Fruit fly (Drosophila melanogaster) whole organism, embryonic: ENCODE results near the gene CG5665.

Experiments
- Atf-2 ChIP-seq: fragments of 200-800 bp; sonication (Bioruptor generic); optimal IDR thresholded peaks from 2 replicates; lab custom pipeline; 2016; ENCODE audit warnings: missing biosample characterization, missing genetic modification characterization
- B-H1 ChIP-seq: fragments of 200-800 bp; sonication (Bioruptor generic); IDR thresholded peaks from 3 replicates; pipeline ENCODE4 v1.3.6; 2022; ENCODE audit warnings: missing biosample characterization, missing genetic modification characterization
- CG10543 ChIP-seq: fragments of 200-800 bp; sonication (Bioruptor generic); optimal IDR thresholded peaks from 3 replicates; lab custom pipeline; 2017; ENCODE audit warnings: missing biosample characterization, mild to moderate bottlenecking, missing genetic modification characterization, moderate library complexity
- CG12744 ChIP-seq: fragments of 200-800 bp; sonication (Bioruptor generic); optimal IDR thresholded peaks from 2 replicates; lab custom pipeline; 2016; ENCODE audit warnings: missing biosample characterization, missing genetic modification characterization
- CG13624 ChIP-seq: fragments of 200-800 bp; sonication (Bioruptor generic); optimal IDR thresholded peaks from 2 replicates; lab custom pipeline; 2016; ENCODE audit warnings: missing biosample characterization, missing genetic modification characterization
- CG14014 ChIP-seq: fragments of 200-800 bp; sonication (Bioruptor generic); IDR thresholded peaks from 2 replicates; pipeline ENCODE4 v1.3.6; 2022; ENCODE audit warnings: missing biosample characterization, missing genetic modification characterization
- CG15479 ChIP-seq: fragments of 200-800 bp; sonication (Bioruptor generic); optimal IDR thresholded peaks from 3 replicates; lab custom pipeline; 2019; ENCODE audit warnings: missing biosample characterization, mild to moderate bottlenecking, missing genetic modification characterization, moderate library complexity
- CG15601 ChIP-seq: fragments of 200-800 bp; sonication (Bioruptor generic); optimal IDR thresholded peaks from 3 replicates; lab custom pipeline; 2019; ENCODE audit warnings: missing biosample characterization, mild to moderate bottlenecking, missing genetic modification characterization, moderate library complexity
- CG16863 ChIP-seq: fragments of 200-800 bp; sonication (Bioruptor generic); optimal IDR thresholded peaks from 3 replicates; lab custom pipeline; 2016; ENCODE audit warnings: missing biosample characterization, missing genetic modification characterization
- CG30431 ChIP-seq: fragments of 200-800 bp; sonication (Bioruptor generic); optimal IDR thresholded peaks from 2 replicates; lab custom pipeline; 2017; ENCODE audit warnings: missing biosample characterization, missing genetic modification characterization
- CG31365 ChIP-seq: fragments of 200-800 bp; sonication (Bioruptor generic); optimal IDR thresholded peaks from 2 replicates; lab custom pipeline; 2018; ENCODE audit warnings: missing biosample characterization, mild to moderate bottlenecking, missing genetic modification characterization
- CG32767 ChIP-seq: fragments of 200-800 bp; sonication (Bioruptor generic); IDR thresholded peaks from 2 replicates; pipeline ENCODE4 v1.3.6; 2022; ENCODE audit warnings: missing biosample characterization, missing genetic modification characterization
- CG3281 ChIP-seq: fragments of 200-800 bp; sonication (Bioruptor generic); optimal IDR thresholded peaks from 3 replicates; lab custom pipeline; 2017; ENCODE audit warnings: missing biosample characterization, mild to moderate bottlenecking, missing genetic modification characterization
- CG42726 ChIP-seq: fragments of 200-800 bp; sonication (Bioruptor generic); IDR thresholded peaks from 2 replicates; pipeline ENCODE4 v1.3.6; 2022; ENCODE audit warnings: missing biosample characterization, missing genetic modification characterization; ENCODE audit not compliant: partially characterized antibody
- CG4360 ChIP-seq: fragments of 200-800 bp; sonication (Bioruptor generic); IDR thresholded peaks from 2 replicates; pipeline ENCODE4 v1.3.6; 2022; ENCODE audit warnings: missing biosample characterization, missing genetic modification characterization
- CG4617 ChIP-seq: fragments of 200-800 bp; sonication (Bioruptor generic); optimal IDR thresholded peaks from 3 replicates; lab custom pipeline; 2016; ENCODE audit warnings: missing biosample characterization, missing genetic modification characterization, borderline replicate concordance
- CG4707 ChIP-seq: fragments of 200-800 bp; sonication (Bioruptor generic); optimal IDR thresholded peaks from 2 replicates; lab custom pipeline; 2018; ENCODE audit warnings: missing biosample characterization, mild to moderate bottlenecking, missing genetic modification characterization, moderate library complexity
- CG6654 ChIP-seq: fragments of 200-800 bp; sonication (Bioruptor generic); optimal IDR thresholded peaks from 2 replicates; lab custom pipeline; 2017; ENCODE audit warnings: missing biosample characterization, mild to moderate bottlenecking, missing genetic modification characterization
- CG7786 ChIP-seq: fragments of 200-800 bp; sonication (Bioruptor generic); optimal IDR thresholded peaks from 2 replicates; lab custom pipeline; 2016; ENCODE audit warnings: missing biosample characterization, missing genetic modification characterization
- CG8290 ChIP-seq, 3 experiments: fragments of 200-800 bp; sonication (Bioruptor generic); optimal IDR thresholded peaks; 2 replicates each; lab custom pipeline; 2016 to 2019; ENCODE audit warnings: missing biosample characterization in 3 of 3, missing genetic modification characterization in 3 of 3, mild to moderate bottlenecking in 2 of 3, moderate library complexity in 1 of 3
- CG8765 ChIP-seq: fragments of 200-800 bp; sonication (Bioruptor generic); IDR thresholded peaks from 2 replicates; pipeline ENCODE4 v1.3.6; 2022; ENCODE audit warnings: missing biosample characterization, missing genetic modification characterization
- Dip3 ChIP-seq: fragments of 200-800 bp; sonication (Bioruptor generic); optimal IDR thresholded peaks from 3 replicates; lab custom pipeline; 2016; ENCODE audit warnings: missing biosample characterization, missing genetic modification characterization
- Elba2 ChIP-seq: fragments of 200-800 bp; sonication (Bioruptor generic); optimal IDR thresholded peaks from 3 replicates; lab custom pipeline; 2016; ENCODE audit warnings: missing biosample characterization, missing genetic modification characterization
- HLH54F ChIP-seq: fragments of 200-800 bp; sonication (Bioruptor generic); optimal IDR thresholded peaks from 3 replicates; lab custom pipeline; 2016; ENCODE audit warnings: missing biosample characterization, missing genetic modification characterization
- Hmx ChIP-seq: fragments of 200-800 bp; sonication (Bioruptor generic); optimal IDR thresholded peaks from 2 replicates; lab custom pipeline; 2016; ENCODE audit warnings: missing biosample characterization, missing genetic modification characterization
- Hr51 ChIP-seq, 2 experiments: fragments of 200-800 bp; sonication (Bioruptor generic); optimal IDR thresholded peaks; 2 replicates in 1 of 2; 3 replicates in 1 of 2; lab custom pipeline; 2016 to 2018; ENCODE audit warnings: missing biosample characterization in 2 of 2, missing genetic modification characterization in 2 of 2, mild to moderate bottlenecking in 1 of 2, moderate library complexity in 1 of 2
- Mes4 ChIP-seq: fragments of 200-800 bp; sonication (Bioruptor generic); optimal IDR thresholded peaks from 2 replicates; lab custom pipeline; 2016; ENCODE audit warnings: missing biosample characterization, missing genetic modification characterization
- Nf-YC ChIP-seq: fragments of 200-800 bp; optimal IDR thresholded peaks from 3 replicates; lab custom pipeline; 2019; ENCODE audit warnings: missing biosample characterization, mild to moderate bottlenecking, missing genetic modification characterization, moderate library complexity
- Oaz ChIP-seq: fragments of 200-800 bp; sonication (Bioruptor generic); IDR thresholded peaks from 2 replicates; pipeline ENCODE4 v1.3.6; 2022; ENCODE audit warnings: missing biosample characterization, missing genetic modification characterization
- Trl ChIP-seq, 3 experiments: fragments of >200 bp in 2 of 3; fragments of 200-800 bp in 1 of 3; sonication (Bioruptor generic) in 1 of 3; optimal IDR thresholded peaks; 2 replicates in 1 of 3; 3 replicates in 2 of 3; lab custom pipeline; 2016 to 2017; ENCODE audit warnings: missing biosample characterization in 1 of 3, missing genetic modification characterization in 1 of 3
- ap ChIP-seq: fragments of 200-800 bp; sonication (Bioruptor generic); IDR thresholded peaks from 2 replicates; pipeline ENCODE4 v1.3.6; 2022; ENCODE audit warnings: missing biosample characterization, missing genetic modification characterization
- bcd ChIP-seq: fragments of 200-800 bp; sonication (Bioruptor generic); optimal IDR thresholded peaks from 2 replicates; lab custom pipeline; 2017; ENCODE audit warnings: missing biosample characterization, mild to moderate bottlenecking, missing genetic modification characterization
- btn ChIP-seq: fragments of 200-800 bp; sonication (Bioruptor generic); optimal IDR thresholded peaks from 2 replicates; lab custom pipeline; 2016; ENCODE audit warnings: missing biosample characterization, missing genetic modification characterization
- cad ChIP-seq: fragments of >200 bp; optimal IDR thresholded peaks from 2 replicates; lab custom pipeline; 2017; ENCODE audit warnings: missing biosample characterization, missing genetic modification characterization
- crc ChIP-seq: fragments of 200-800 bp; sonication (Bioruptor generic); optimal IDR thresholded peaks from 2 replicates; lab custom pipeline; 2016; ENCODE audit warnings: missing biosample characterization, missing genetic modification characterization
- dimm ChIP-seq: fragments of 200-800 bp; sonication (Bioruptor generic); IDR thresholded peaks from 2 replicates; pipeline ENCODE4 v1.3.6; 2022; ENCODE audit warnings: missing biosample characterization, missing genetic modification characterization
- dysf ChIP-seq: fragments of 200-800 bp; sonication (Bioruptor generic); IDR thresholded peaks from 3 replicates; pipeline ENCODE4 v1.3.6; 2022; ENCODE audit warnings: missing biosample characterization, missing genetic modification characterization
- esg ChIP-seq: fragments of 200-800 bp; sonication (Bioruptor generic); conservative IDR thresholded peaks from 2 replicates; pipeline ENCODE4 v1.3.6; 2022; ENCODE audit warnings: missing biosample characterization, missing genetic modification characterization
- fd102C ChIP-seq: fragments of 200-800 bp; sonication (Bioruptor generic); optimal IDR thresholded peaks from 2 replicates; lab custom pipeline; 2018; ENCODE audit warnings: missing biosample characterization, mild to moderate bottlenecking, missing genetic modification characterization, moderate library complexity
- h ChIP-seq: fragments of >200 bp; optimal IDR thresholded peaks from 2 replicates; lab custom pipeline; 2017
- ind ChIP-seq: fragments of 200-800 bp; sonication (Bioruptor generic); optimal IDR thresholded peaks from 3 replicates; lab custom pipeline; 2016; ENCODE audit warnings: missing biosample characterization, missing genetic modification characterization
- knrl ChIP-seq: fragments of 200-800 bp; sonication (Bioruptor generic); IDR thresholded peaks from 3 replicates; pipeline ENCODE4 v1.3.6; 2022; ENCODE audit warnings: missing biosample characterization, missing genetic modification characterization; ENCODE audit not compliant: partially characterized antibody
- pb ChIP-seq: fragments of 200-800 bp; sonication (Bioruptor generic); optimal IDR thresholded peaks from 3 replicates; lab custom pipeline; 2016; ENCODE audit warnings: missing biosample characterization, missing genetic modification characterization
- salm ChIP-seq: fragments of 200-800 bp; sonication (Bioruptor generic); optimal IDR thresholded peaks from 2 replicates; lab custom pipeline; 2018; ENCODE audit warnings: missing biosample characterization, mild to moderate bottlenecking, missing genetic modification characterization
- slou ChIP-seq: fragments of 200-800 bp; sonication (Bioruptor generic); optimal IDR thresholded peaks from 3 replicates; lab custom pipeline; 2016; ENCODE audit warnings: missing biosample characterization, missing genetic modification characterization
- so ChIP-seq: fragments of 200-800 bp; sonication (Bioruptor generic); IDR thresholded peaks from 3 replicates; pipeline ENCODE4 v1.3.6; 2022; ENCODE audit warnings: missing biosample characterization, missing genetic modification characterization
- ssp ChIP-seq: fragments of 200-800 bp; sonication (Bioruptor generic); IDR thresholded peaks from 2 replicates; pipeline ENCODE4 v1.3.6; 2022; ENCODE audit warnings: missing biosample characterization, missing genetic modification characterization
- tap ChIP-seq: fragments of 200-800 bp; optimal IDR thresholded peaks from 3 replicates; lab custom pipeline; 2019; ENCODE audit warnings: missing biosample characterization, mild to moderate bottlenecking, missing genetic modification characterization, moderate library complexity
- wor ChIP-seq: fragments of 200-800 bp; sonication (Bioruptor generic); IDR thresholded peaks from 2 replicates; pipeline ENCODE4 v1.3.6; 2022; ENCODE audit warnings: missing biosample characterization, missing genetic modification characterization
- zen ChIP-seq: fragments of 200-800 bp; sonication (Bioruptor generic); optimal IDR thresholded peaks from 3 replicates; lab custom pipeline; 2018; ENCODE audit warnings: missing biosample characterization, mild to moderate bottlenecking, missing genetic modification characterization, moderate library complexity

Gene CG5665

dm6 chr3L:20395257-20395909 is 37.1 kb downstream of the CG5665 start (continued):
- TF ChIP-seq Mes4 (GFP tag; lab: Kevin White, UChicago) = no peak
- no peak for TF ChIP-seq wor
- TF ChIP-seq bcd = peak; percentile 53
- TF ChIP-seq CG3281 = peak; percentile 62
- no peak for TF ChIP-seq CG4707 (GFP tag; lab: Kevin White, UChicago)
- TF ChIP-seq B-H1 (GFP tag; lab: Robert Waterston, UW) = no peak
- TF ChIP-seq ap (GFP tag; lab: Robert Waterston, UW) = no peak
- no peak for TF ChIP-seq CG15479 (GFP tag; lab: Kevin White, UChicago)
- TF ChIP-seq dysf (GFP tag; lab: Robert Waterston, UW) = peak; percentile 58; the same call in 2 of the 3 replicates
- TF ChIP-seq h (lab: Kevin White, UChicago) = no peak
- TF ChIP-seq CG42726 (GFP tag; lab: Robert Waterston, UW) = no peak
- peak; percentile 90 for TF ChIP-seq CG10543 (GFP tag; lab: Kevin White, UChicago)
- TF ChIP-seq CG6654 (GFP tag; lab: Kevin White, UChicago) = no peak
- no peak for TF ChIP-seq Elba2 (GFP tag; lab: Kevin White, UChicago)
- TF ChIP-seq crc (GFP tag; lab: Kevin White, UChicago) = peak; percentile 35
- no peak for TF ChIP-seq ssp (GFP tag; lab: Robert Waterston, UW)
- peak; percentile 55 for TF ChIP-seq ind (GFP tag; lab: Kevin White, UChicago)
- no peak for TF ChIP-seq CG14014 (GFP tag; lab: Robert Waterston, UW)
- TF ChIP-seq CG8765 (GFP tag; lab: Robert Waterston, UW) = peak; percentile 44; the same call in 1 of the 2 replicates
- peak; percentile 45 for TF ChIP-seq CG7786
- TF ChIP-seq CG30431 (GFP tag; lab: Kevin White, UChicago) = no peak
- no peak for TF ChIP-seq CG15601 (tag; lab: Kevin White, UChicago)
- TF ChIP-seq zen = no peak
- no peak for TF ChIP-seq salm
- no peak for TF ChIP-seq CG4617
- TF ChIP-seq HLH54F (GFP tag; lab: Kevin White, UChicago) = peak; percentile 45
- peak; percentile 85 for TF ChIP-seq CG13624
- no peak for TF ChIP-seq CG16863 (GFP tag; lab: Kevin White, UChicago)
- no peak for TF ChIP-seq CG12744 (GFP tag; lab: Kevin White, UChicago)
- no peak for TF ChIP-seq Hmx (GFP tag; lab: Kevin White, UChicago)
- no peak for TF ChIP-seq fd102C
- TF ChIP-seq so (GFP tag; lab: Robert Waterston, UW) = peak; percentile 38; the same call in 2 of the 3 replicates
- no peak for TF ChIP-seq CG31365
- TF ChIP-seq Trl (optimal IDR thresholded peaks at IDR 0.05; lab: Kevin White, UChicago) = peak in 1 of 2 experiments; percentile 5
- TF ChIP-seq Trl (GFP tag; optimal IDR thresholded peaks at IDR 0.05; lab: Kevin White, UChicago) = no peak
- no peak for TF ChIP-seq btn (GFP tag; lab: Kevin White, UChicago)
- no peak for TF ChIP-seq CG4360
- no peak for TF ChIP-seq slou (GFP tag; lab: Kevin White, UChicago)
- TF ChIP-seq CG32767 (GFP tag; lab: Robert Waterston, UW) = no peak
- TF ChIP-seq dimm (GFP tag; lab: Robert Waterston, UW) = no peak
- no peak for TF ChIP-seq tap (tag; lab: Kevin White, UChicago)
- TF ChIP-seq knrl (GFP tag; lab: Robert Waterston, UW) = no peak
- TF ChIP-seq esg (GFP tag; lab: Robert Waterston, UW) = no peak
- TF ChIP-seq Oaz (GFP tag; lab: Robert Waterston, UW) = 0 out of 2 replicates have a peak, but pooled peaks have one; percentile 6
- TF ChIP-seq CG8290 (GFP tag; optimal IDR thresholded peaks at IDR 0.05; lab: Kevin White, UChicago) = no peak
- peak in 1 of 2 experiments; percentile 76 for TF ChIP-seq CG8290 (tag; optimal IDR thresholded peaks at IDR 0.05; lab: Kevin White, UChicago)
- peak; percentile 29 for TF ChIP-seq Atf-2 (GFP tag; lab: Kevin White, UChicago)
- no peak for TF ChIP-seq cad
- TF ChIP-seq Hr51 (GFP tag; optimal IDR thresholded peaks at IDR 0.05; lab: Kevin White, UChicago) = peak; percentile 28 to 62
- peak; percentile 80 for TF ChIP-seq Dip3 (GFP tag; lab: Kevin White, UChicago)
- TF ChIP-seq Nf-YC (tag; lab: Kevin White, UChicago) = peak; percentile 33
- TF ChIP-seq pb (GFP tag; lab: Kevin White, UChicago) = no peak
